Fruit fly (Drosophila melanogaster) whole organism, pupa: ENCODE data around the gene Ugt307A1.

ENCODE experiments used
- CG17806 ChIP-seq: fragments of 200-800 bp; sonication (Bioruptor generic); optimal IDR thresholded peaks from 2 replicates; lab custom pipeline; 2018; ENCODE audit warnings: missing biosample characterization, mild to moderate bottlenecking, missing genetic modification characterization, moderate library complexity
- Pif1A ChIP-seq: fragments of 200-800 bp; sonication (Bioruptor generic); optimal IDR thresholded peaks from 3 replicates; lab custom pipeline; 2016; ENCODE audit warnings: missing biosample characterization, missing genetic modification characterization
- Pif1B ChIP-seq: fragments of 200-800 bp; sonication (Bioruptor generic); optimal IDR thresholded peaks from 3 replicates; lab custom pipeline; 2016; ENCODE audit warnings: missing biosample characterization, missing genetic modification characterization
- fd96Ca ChIP-seq: fragments of 200-800 bp; sonication (Bioruptor generic); IDR thresholded peaks from 3 replicates; pipeline ENCODE4 v1.3.6; 2022; ENCODE audit warnings: missing biosample characterization, missing genetic modification characterization

DNA sequence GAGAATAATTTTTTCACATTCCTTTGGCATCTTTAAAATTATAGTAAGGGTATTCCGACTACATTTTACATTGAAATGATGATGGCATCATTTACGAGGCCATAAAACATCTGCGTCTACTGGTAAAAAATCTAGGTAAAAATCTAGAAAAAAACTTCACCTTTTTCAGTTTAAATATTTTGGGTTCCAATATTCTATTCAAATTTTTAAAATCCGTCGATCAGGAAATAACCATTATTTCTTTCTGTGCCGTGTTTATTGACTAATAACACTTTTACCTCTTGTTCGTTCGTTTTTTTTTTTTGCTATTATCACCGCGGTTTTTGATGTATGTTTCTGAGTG is 28.5 kb upstream of the Ugt307A1 start:
- TF ChIP-seq Pif1B (GFP tag; lab: Kevin White, UChicago) (peak; percentile 17), CG17806 (tag; lab: Kevin White, UChicago) (peak; percentile 33), fd96Ca (GFP tag; lab: Robert Waterston, UW) (peak; percentile 60; the same call in 1 of the 3 replicates), Pif1A (GFP tag; lab: Kevin White, UChicago) (peak; percentile 71)
